Worm (Caenorhabditis elegans) whole organism, L3 larva: ENCODE measurements around the gene C36C5.12.

Source experiments
- elt-2 ChIP-seq: sonication (generic microtip); optimal IDR thresholded peaks from 2 replicates; lab custom pipeline; 2016; ENCODE audit warnings: missing genetic modification reagents, mild to moderate bottlenecking, missing genetic modification characterization, missing compliant biosample characterization
- nhr-67 ChIP-seq: fragments of 150-350 bp; optimal IDR thresholded peaks from 2 replicates; lab custom pipeline; 2014; ENCODE audit warnings: missing biosample characterization, missing genetic modification characterization

C36C5.12 gene

DNA sequence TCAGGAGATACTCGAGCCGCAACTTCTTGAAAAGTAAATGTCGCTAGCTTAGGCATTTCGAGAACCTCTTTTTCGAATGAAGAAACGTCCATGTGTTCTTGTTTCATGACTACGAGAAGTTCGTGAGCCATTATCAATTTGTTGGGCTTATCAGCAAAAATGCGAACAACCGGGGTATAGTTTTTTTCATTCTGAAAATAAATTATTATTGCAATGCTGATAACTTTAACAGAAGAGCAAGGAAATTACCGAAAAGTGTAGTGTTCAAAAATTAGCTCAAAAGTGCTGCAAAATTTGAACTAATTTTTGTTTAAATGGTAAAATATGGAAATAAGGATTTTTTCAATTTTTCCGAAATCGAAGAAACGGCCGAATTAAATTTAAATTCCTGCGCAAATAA is 47.0 kb downstream of the C36C5.12 start:
- TF ChIP-seq nhr-67 (tag; lab: Kevin White, UChicago) (no peak), elt-2 (tag; lab: Kevin White, UChicago) (peak; percentile 17)
